Worm (Caenorhabditis elegans) whole organism, L1 larva: ENCODE results near the gene dsb-2.

Source experiments
- C04F5.9 ChIP-seq: sonication (generic microtip); optimal IDR thresholded peaks from 2 replicates; lab custom pipeline; 2016; ENCODE audit warnings: missing genetic modification characterization, missing compliant biosample characterization
- F16B12.6 ChIP-seq: fragments of 150-350 bp; optimal IDR thresholded peaks from 2 replicates; lab custom pipeline; 2014; ENCODE audit warnings: missing biosample characterization, missing genetic modification characterization
- Y116A8C.19 ChIP-seq: sonication (generic microtip); optimal IDR thresholded peaks from 2 replicates; lab custom pipeline; 2016; ENCODE audit warnings: missing compliant biosample characterization, missing genetic modification characterization, borderline replicate concordance
- aly-2 ChIP-seq: fragments of 150-350 bp; optimal IDR thresholded peaks from 2 replicates; lab custom pipeline; 2014; ENCODE audit warnings: missing biosample characterization, missing genetic modification characterization
- ama-1 ChIP-seq: fragments of 150-350 bp; optimal IDR thresholded peaks from 2 replicates; lab custom pipeline; 2014
- ceh-63 ChIP-seq: fragments of 200-800 bp; sonication (Bioruptor generic); optimal IDR thresholded peaks from 2 replicates; lab custom pipeline; 2018; ENCODE audit warnings: mild to moderate bottlenecking, missing genetic modification characterization, missing compliant biosample characterization
- ceh-8 ChIP-seq: fragments of 200-800 bp; sonication (Bioruptor generic); optimal IDR thresholded peaks from 2 replicates; lab custom pipeline; 2018; ENCODE audit warnings: mild to moderate bottlenecking, missing genetic modification characterization, moderate library complexity, missing compliant biosample characterization
- ceh-82 ChIP-seq, 3 experiments: fragments of 150-350 bp in 1 of 3; sonication (generic microtip) in 2 of 3; optimal IDR thresholded peaks; 2 replicates each; lab custom pipeline; 2014 to 2017; ENCODE audit warnings: missing biosample characterization in 3 of 3, missing genetic modification characterization in 3 of 3
- ceh-88 ChIP-seq: fragments of 200-800 bp; sonication (Bioruptor generic); IDR thresholded peaks from 2 replicates; pipeline ENCODE4 v1.3.6; 2022; ENCODE audit warnings: missing genetic modification characterization, missing compliant biosample characterization
- ces-1 ChIP-seq: fragments of 150-350 bp; optimal IDR thresholded peaks from 2 replicates; lab custom pipeline; 2014; ENCODE audit warnings: missing biosample characterization, missing genetic modification reagents, missing genetic modification characterization
- dpl-1 ChIP-seq, 3 experiments: fragments of 150-350 bp in 2 of 3; sonication (generic microtip) in 1 of 3; optimal IDR thresholded peaks; 2 replicates each; lab custom pipeline; 2014 to 2017; ENCODE audit warnings: missing biosample characterization in 3 of 3, missing genetic modification characterization in 3 of 3, missing genetic modification reagents in 3 of 3
- efl-1 ChIP-seq, 4 experiments: fragments of 150-350 bp; optimal IDR thresholded peaks in 3 of 4; peaks in 1 of 4; 1 replicate in 1 of 4; 2 replicates in 3 of 4; lab custom pipeline; 2014; ENCODE audit warnings: missing biosample characterization in 2 of 4, missing genetic modification characterization in 2 of 4, missing genetic modification reagents in 2 of 4
- egl-27 ChIP-seq, 2 experiments: fragments of 150-350 bp in 1 of 2; sonication (generic microtip); optimal IDR thresholded peaks; 3 replicates each; lab custom pipeline; 2017 to 2018; ENCODE audit warnings: missing biosample characterization in 2 of 2, missing genetic modification characterization in 2 of 2, missing genetic modification reagents in 2 of 2
- elt-2 ChIP-seq: sonication (generic microtip); optimal IDR thresholded peaks from 2 replicates; lab custom pipeline; 2016; ENCODE audit warnings: missing genetic modification characterization, mild to moderate bottlenecking, inconsistent platforms, missing compliant biosample characterization, missing genetic modification reagents
- elt-3 ChIP-seq, 6 experiments: fragments of 150-350 bp in 1 of 6; sonication (generic microtip); optimal IDR thresholded peaks; 2 replicates each; lab custom pipeline; 2017 to 2018; ENCODE audit warnings: missing biosample characterization in 6 of 6, missing genetic modification characterization in 6 of 6, inconsistent platforms in 1 of 6
- fkh-10 ChIP-seq: sonication (generic microtip); optimal IDR thresholded peaks from 2 replicates; lab custom pipeline; 2017; ENCODE audit warnings: missing biosample characterization, missing genetic modification reagents, missing genetic modification characterization
- fkh-8 ChIP-seq: sonication (generic microtip); optimal IDR thresholded peaks from 2 replicates; lab custom pipeline; 2016; ENCODE audit warnings: mild to moderate bottlenecking, missing genetic modification characterization, missing compliant biosample characterization
- fos-1 ChIP-seq: fragments of 150-350 bp; optimal IDR thresholded peaks from 2 replicates; lab custom pipeline; 2014; ENCODE audit warnings: missing biosample characterization, missing genetic modification characterization
- hlh-17 ChIP-seq: fragments of 200-800 bp; sonication (Bioruptor generic); optimal IDR thresholded peaks from 2 replicates; lab custom pipeline; 2018; ENCODE audit warnings: missing genetic modification characterization, mild to moderate bottlenecking, missing compliant biosample characterization, moderate library complexity, borderline replicate concordance
- hlh-4 ChIP-seq: sonication (generic microtip); optimal IDR thresholded peaks from 2 replicates; lab custom pipeline; 2016; ENCODE audit warnings: mild to moderate bottlenecking, missing genetic modification characterization, missing compliant biosample characterization
- hpl-2 ChIP-seq: fragments of 150-350 bp; optimal IDR thresholded peaks from 2 replicates; lab custom pipeline; 2014; ENCODE audit warnings: missing biosample characterization, missing genetic modification reagents, missing genetic modification characterization
- irx-1 ChIP-seq: sonication (generic microtip); optimal IDR thresholded peaks from 2 replicates; lab custom pipeline; 2016; ENCODE audit warnings: missing genetic modification characterization, missing compliant biosample characterization
- lin-13 ChIP-seq: fragments of 150-350 bp; optimal IDR thresholded peaks from 2 replicates; lab custom pipeline; 2014; ENCODE audit warnings: missing biosample characterization, missing genetic modification reagents, missing genetic modification characterization
- lin-14 ChIP-seq: fragments of 200-800 bp; sonication (Bioruptor generic); optimal IDR thresholded peaks from 2 replicates; lab custom pipeline; 2018; ENCODE audit warnings: mild to moderate bottlenecking, missing genetic modification characterization, moderate library complexity, missing compliant biosample characterization
- lin-15B ChIP-seq: fragments of 150-350 bp; sonication (generic microtip); optimal IDR thresholded peaks from 3 replicates; lab custom pipeline; 2014; ENCODE audit warnings: missing biosample characterization, missing genetic modification characterization
- lin-39 ChIP-seq: fragments of 150-350 bp; optimal IDR thresholded peaks from 2 replicates; lab custom pipeline; 2014; ENCODE audit warnings: missing biosample characterization, missing genetic modification reagents, missing genetic modification characterization
- lir-3 ChIP-seq: sonication (generic microtip); optimal IDR thresholded peaks from 2 replicates; lab custom pipeline; 2016; ENCODE audit warnings: mild to moderate bottlenecking, missing genetic modification characterization, moderate library complexity, missing compliant biosample characterization; ENCODE audit not compliant: poor library complexity
- mep-1 ChIP-seq: fragments of 150-350 bp; optimal IDR thresholded peaks from 2 replicates; lab custom pipeline; 2014; ENCODE audit warnings: missing biosample characterization, missing genetic modification characterization
- nhr-11 ChIP-seq: fragments of 150-350 bp; optimal IDR thresholded peaks from 2 replicates; lab custom pipeline; 2014; ENCODE audit warnings: missing biosample characterization, missing genetic modification characterization
- nhr-19 ChIP-seq: fragments of 200-800 bp; sonication (Bioruptor generic); conservative IDR thresholded peaks from 2 replicates; pipeline ENCODE4 v1.3.6; 2022; ENCODE audit warnings: missing genetic modification characterization, missing compliant biosample characterization
- nhr-28 ChIP-seq: fragments of 150-350 bp; optimal IDR thresholded peaks from 2 replicates; lab custom pipeline; 2014; ENCODE audit warnings: missing biosample characterization, missing genetic modification characterization
- nhr-71 ChIP-seq: sonication (generic microtip); optimal IDR thresholded peaks from 2 replicates; lab custom pipeline; 2016; ENCODE audit warnings: mild to moderate bottlenecking, missing genetic modification characterization, moderate library complexity, missing compliant biosample characterization
- nhr-85 ChIP-seq: sonication (generic microtip); peaks from one replicate; lab custom pipeline; 2016; ENCODE audit warnings: missing genetic modification characterization, inconsistent platforms, missing compliant biosample characterization
- skn-1 ChIP-seq: fragments of 150-350 bp; optimal IDR thresholded peaks from 2 replicates; lab custom pipeline; 2014; ENCODE audit warnings: missing biosample characterization, missing genetic modification characterization
- snu-23 ChIP-seq: sonication (generic microtip); optimal IDR thresholded peaks from 2 replicates; lab custom pipeline; 2016; ENCODE audit warnings: missing genetic modification characterization, missing compliant biosample characterization
- sptf-1 ChIP-seq: fragments of 150-350 bp; optimal IDR thresholded peaks from 2 replicates; lab custom pipeline; 2014; ENCODE audit warnings: missing biosample characterization, missing genetic modification characterization
- unc-86 ChIP-seq: sonication (generic microtip); optimal IDR thresholded peaks from 2 replicates; lab custom pipeline; 2016; ENCODE audit warnings: missing genetic modification characterization, missing compliant biosample characterization
- vab-15 ChIP-seq: sonication (generic microtip); optimal IDR thresholded peaks from 2 replicates; lab custom pipeline; 2017; ENCODE audit warnings: missing genotype, mild to moderate bottlenecking, missing genetic modification characterization, missing compliant biosample characterization
- xbp-1 ChIP-seq: sonication (generic microtip); optimal IDR thresholded peaks from 2 replicates; lab custom pipeline; 2016; ENCODE audit warnings: missing genetic modification characterization, missing compliant biosample characterization
- zag-1 ChIP-seq: fragments of 150-350 bp; optimal IDR thresholded peaks from 2 replicates; lab custom pipeline; 2014; ENCODE audit warnings: missing biosample characterization, missing genetic modification characterization
- ztf-4 ChIP-seq: fragments of 150-350 bp; optimal IDR thresholded peaks from 2 replicates; lab custom pipeline; 2014; ENCODE audit warnings: missing biosample characterization, missing genetic modification characterization

The dsb-2 gene

ce11 chrII:14404741-14405488 lies 6.0 kb upstream of the dsb-2 start (continued):
- no peak for TF ChIP-seq vab-15 (tag; lab: Kevin White, UChicago)
- no peak for TF ChIP-seq lin-15B (tag; lab: Kevin White, UChicago)
- TF ChIP-seq hlh-17 (GFP tag; lab: Kevin White, UChicago): no peak
- TF ChIP-seq fkh-8 (tag; lab: Kevin White, UChicago): peak; percentile 87
- TF ChIP-seq hpl-2: no peak
- peak; percentile 68 for TF ChIP-seq ceh-8 (GFP tag; lab: Kevin White, UChicago)
- TF ChIP-seq lir-3 (tag; lab: Kevin White, UChicago): no peak
- TF ChIP-seq dpl-1 (GFP tag; optimal IDR thresholded peaks at IDR 0.05; lab: Kevin White, UChicago): peak; percentile 36 to 61 (median 60)
- TF ChIP-seq lin-14: peak; percentile 88
- peak in 2 of 6 experiments; percentile 10 to 69 for TF ChIP-seq elt-3 (tag; optimal IDR thresholded peaks at IDR 0.05; lab: Kevin White, UChicago)
- TF ChIP-seq zag-1 (tag; lab: Kevin White, UChicago): no peak
- TF ChIP-seq nhr-11 (tag; lab: Kevin White, UChicago): no peak
- no peak for TF ChIP-seq sptf-1
- peak; percentile 25 for TF ChIP-seq skn-1 (tag; lab: Kevin White, UChicago)
- TF ChIP-seq irx-1 (tag; lab: Kevin White, UChicago): peak; percentile 41
- peak; percentile 47 for TF ChIP-seq lin-39
- no peak for TF ChIP-seq hlh-4 (tag; lab: Kevin White, UChicago)
- peak; percentile 58 for TF ChIP-seq mep-1 (tag; lab: Kevin White, UChicago)
- TF ChIP-seq xbp-1 (tag; lab: Kevin White, UChicago): peak; percentile 68
- no peak for TF ChIP-seq nhr-28 (tag; lab: Kevin White, UChicago)
- no peak for TF ChIP-seq elt-2 (tag; lab: Kevin White, UChicago)
- peak; percentile 90 for TF ChIP-seq nhr-71 (tag; lab: Kevin White, UChicago)
- no peak for TF ChIP-seq F16B12.6 (tag; lab: Kevin White, UChicago)
- peak; percentile 1 to 31 (median 14) for TF ChIP-seq ceh-82 (tag; optimal IDR thresholded peaks at IDR 0.05; lab: Kevin White, UChicago)
- peak; percentile 26 for TF ChIP-seq lin-13
- no peak for TF ChIP-seq C04F5.9 (tag; lab: Kevin White, UChicago)
- peak; percentile 80 for TF ChIP-seq snu-23 (GFP tag; lab: Kevin White, UChicago)
- TF ChIP-seq fkh-10 (GFP tag; lab: Kevin White, UChicago): no peak
- peak; percentile 91 for TF ChIP-seq ztf-4
- TF ChIP-seq ceh-88: no peak
- no peak for TF ChIP-seq ceh-63 (GFP tag; lab: Kevin White, UChicago)
- no peak for TF ChIP-seq egl-27 (tag; optimal IDR thresholded peaks at IDR 0.05; lab: Kevin White, UChicago)
- peak; percentile 65 to 72 for TF ChIP-seq efl-1 (optimal IDR thresholded peaks at IDR 0.05; lab: Kevin White, UChicago)
- peak; percentile 26 to 61 for TF ChIP-seq efl-1 (GFP tag; optimal IDR thresholded peaks at IDR 0.05 in 1 of 2; lab: Kevin White, UChicago)
- no peak for TF ChIP-seq ces-1
- TF ChIP-seq nhr-85 (tag; lab: Kevin White, UChicago): peak; percentile 92
- TF ChIP-seq aly-2 (tag; lab: Kevin White, UChicago): no peak
- TF ChIP-seq unc-86 (tag; lab: Kevin White, UChicago): peak; percentile 85
- TF ChIP-seq nhr-19: peak; percentile 77
- TF ChIP-seq Y116A8C.19 (tag; lab: Kevin White, UChicago): no peak

ce11 chrII:14405489-14406059 lies 5.3 kb upstream of the dsb-2 start:
- TF ChIP-seq mep-1 (tag; lab: Kevin White, UChicago): peak; percentile 22
- no peak for TF ChIP-seq fos-1 (tag; lab: Kevin White, UChicago)
- peak; percentile 13 for TF ChIP-seq ama-1 (lab: Kevin White, UChicago)
